Worm (Caenorhabditis elegans) whole organism, late embryonic: Measurements from ENCODE around the gene F22B8.3.

Source experiments
- ceh-34 ChIP-seq: sonication (generic microtip); optimal IDR thresholded peaks from 2 replicates; lab custom pipeline; 2016; ENCODE audit warnings: mild to moderate bottlenecking, missing genetic modification characterization, missing compliant biosample characterization
- gmeb-2 ChIP-seq: sonication (generic microtip); optimal IDR thresholded peaks from 2 replicates; lab custom pipeline; 2016; ENCODE audit warnings: missing genetic modification characterization, inconsistent platforms, missing compliant biosample characterization
- lin-11 ChIP-seq: fragments of 200-800 bp; sonication (Bioruptor generic); optimal IDR thresholded peaks from 2 replicates; lab custom pipeline; 2018; ENCODE audit warnings: mild to moderate bottlenecking, missing genetic modification characterization, missing compliant biosample characterization

- TF ChIP-seq gmeb-2 (tag; lab: Kevin White, UChicago) (no peak), ceh-34 (no peak), lin-11 (tag; lab: Kevin White, UChicago) (no peak)
Measured at ce11 chrV:16073856-16074255, 16.9 kb upstream of the F22B8.3 start, which contains the start of gene srj-10.
